Worm (Caenorhabditis elegans) whole organism, early embryonic: Measurements from ENCODE around the gene F07H5.10.

Experiments used
- ama-1 ChIP-seq: fragments of 150-350 bp; optimal IDR thresholded peaks from 2 replicates; lab custom pipeline; 2014
- hmbx-1 ChIP-seq: sonication (generic microtip); optimal IDR thresholded peaks from 2 replicates; lab custom pipeline; 2016; ENCODE audit warnings: mild to moderate bottlenecking, missing genetic modification characterization, missing compliant biosample characterization

- TF ChIP-seq hmbx-1 (tag; lab: Kevin White, UChicago), result no peak
- no peak for TF ChIP-seq ama-1 (lab: Kevin White, UChicago)
Observed at ce11 chrII:8792640-8793039, 15.7 kb downstream of the F07H5.10 start, which contains the start of gene idpa-2.
